Worm (Caenorhabditis elegans) whole organism, young adult: ENCODE results near the gene C34D1.4.
A peak's percentile ranks its signal among the peaks of the same experiment; 100 is the strongest.

Experiments used
- B0035.1 ChIP-seq: sonication (generic microtip); optimal IDR thresholded peaks from 2 replicates; lab custom pipeline; 2016; ENCODE audit warnings: missing genetic modification characterization, mild to moderate bottlenecking, missing compliant biosample characterization, missing genotype, missing genetic modification reagents
- B0336.3 ChIP-seq: fragments of 200-800 bp; sonication (Bioruptor generic); IDR thresholded peaks from 2 replicates; pipeline ENCODE4 v1.3.6; 2022; ENCODE audit warnings: missing genetic modification characterization, missing compliant biosample characterization
- D2030.7 ChIP-seq: fragments of 200-800 bp; sonication (Bioruptor generic); IDR thresholded peaks from 2 replicates; pipeline ENCODE4 v1.3.6; 2022; ENCODE audit warnings: missing genetic modification reagents, missing genetic modification characterization, missing compliant biosample characterization
- F10E7.11 ChIP-seq: sonication (generic microtip); optimal IDR thresholded peaks from 2 replicates; lab custom pipeline; 2017; ENCODE audit warnings: mild to moderate bottlenecking, missing genetic modification characterization, moderate library complexity, missing compliant biosample characterization
- F22D6.2 ChIP-seq: sonication (generic microtip); optimal IDR thresholded peaks from 2 replicates; lab custom pipeline; 2016; ENCODE audit warnings: mild to moderate bottlenecking, missing genetic modification characterization, missing compliant biosample characterization
- F39B2.1 ChIP-seq: fragments of 200-800 bp; sonication (Bioruptor generic); IDR thresholded peaks from 2 replicates; pipeline ENCODE4 v1.3.6; 2022; ENCODE audit warnings: missing genetic modification reagents, missing genetic modification characterization, missing compliant biosample characterization
- Y53G8AR.9 ChIP-seq: fragments of 200-800 bp; sonication (Bioruptor generic); conservative IDR thresholded peaks from 2 replicates; pipeline ENCODE4 v1.3.6; 2022; ENCODE audit warnings: missing genetic modification reagents, missing genetic modification characterization, missing compliant biosample characterization
- Y56A3A.18 ChIP-seq: fragments of 200-800 bp; sonication (Bioruptor generic); IDR thresholded peaks from 2 replicates; pipeline ENCODE4 v1.3.6; 2022; ENCODE audit warnings: missing genetic modification reagents, missing genetic modification characterization, missing compliant biosample characterization
- Y95B8A.8 ChIP-seq: fragments of 200-800 bp; sonication (Bioruptor generic); IDR thresholded peaks from 2 replicates; pipeline ENCODE4 v1.3.6; 2022; ENCODE audit warnings: missing genetic modification reagents, missing genetic modification characterization, missing compliant biosample characterization
- ZK185.1 ChIP-seq: sonication (generic microtip); optimal IDR thresholded peaks from 2 replicates; lab custom pipeline; 2016; ENCODE audit warnings: mild to moderate bottlenecking, missing genetic modification characterization, missing compliant biosample characterization; ENCODE audit not compliant: poor library complexity, severe bottlenecking
- atf-7 ChIP-seq: sonication (generic microtip); optimal IDR thresholded peaks from 2 replicates; lab custom pipeline; 2017; ENCODE audit warnings: mild to moderate bottlenecking, missing genetic modification characterization, missing compliant biosample characterization
- attf-5 ChIP-seq: fragments of 200-800 bp; sonication (Bioruptor generic); optimal IDR thresholded peaks from 2 replicates; lab custom pipeline; 2018; ENCODE audit warnings: mild to moderate bottlenecking, missing genetic modification characterization, missing compliant biosample characterization
- cebp-1 ChIP-seq, 2 experiments: fragments of 200-800 bp in 1 of 2; sonication (Bioruptor generic) in 1 of 2; sonication (generic microtip) in 1 of 2; IDR thresholded peaks in 1 of 2; optimal IDR thresholded peaks in 1 of 2; 2 replicates each; pipeline versions ENCODE4 v1.3.6 to Lab custom; 2017 to 2022; ENCODE audit warnings: missing compliant biosample characterization in 2 of 2, missing genetic modification characterization in 2 of 2, mild to moderate bottlenecking in 1 of 2, missing genetic modification reagents in 1 of 2, moderate library complexity in 1 of 2
- cebp-2 ChIP-seq: fragments of 200-800 bp; sonication (Bioruptor generic); IDR thresholded peaks from 2 replicates; pipeline ENCODE4 v1.3.6; 2022; ENCODE audit warnings: missing genetic modification characterization, missing compliant biosample characterization
- ceh-27 ChIP-seq: fragments of 200-800 bp; sonication (Bioruptor generic); optimal IDR thresholded peaks from 2 replicates; lab custom pipeline; 2018; ENCODE audit warnings: mild to moderate bottlenecking, missing genetic modification characterization, moderate library complexity, missing compliant biosample characterization
- ceh-40 ChIP-seq: fragments of 200-800 bp; sonication (Bioruptor generic); IDR thresholded peaks from 2 replicates; pipeline ENCODE4 v1.3.6; 2022; ENCODE audit warnings: missing genetic modification characterization, missing compliant biosample characterization
- dpl-1 ChIP-seq: fragments of 150-350 bp; optimal IDR thresholded peaks from 2 replicates; lab custom pipeline; 2014; ENCODE audit warnings: missing biosample characterization, missing genetic modification reagents, missing genetic modification characterization
- egrh-3 ChIP-seq: fragments of 200-800 bp; sonication (Bioruptor generic); IDR thresholded peaks from 2 replicates; pipeline ENCODE4 v1.3.6; 2022; ENCODE audit warnings: missing genetic modification reagents, missing genetic modification characterization, missing compliant biosample characterization
- ets-4 ChIP-seq: fragments of 200-800 bp; sonication (Bioruptor generic); optimal IDR thresholded peaks from 2 replicates; lab custom pipeline; 2018; ENCODE audit warnings: mild to moderate bottlenecking, missing genetic modification characterization, missing compliant biosample characterization
- fkh-3 ChIP-seq: sonication (generic microtip); optimal IDR thresholded peaks from 2 replicates; lab custom pipeline; 2016; ENCODE audit warnings: mild to moderate bottlenecking, missing genetic modification characterization, missing compliant biosample characterization
- gei-17 ChIP-seq: fragments of 200-800 bp; sonication (Bioruptor generic); optimal IDR thresholded peaks from 2 replicates; lab custom pipeline; 2018; ENCODE audit warnings: mild to moderate bottlenecking, missing genetic modification characterization, missing compliant biosample characterization
- hlh-26 ChIP-seq: fragments of 200-800 bp; sonication (Bioruptor generic); conservative IDR thresholded peaks from 2 replicates; pipeline ENCODE4 v1.3.6; 2022; ENCODE audit warnings: missing genetic modification reagents, missing genetic modification characterization, missing compliant biosample characterization
- hmg-1.2 ChIP-seq: fragments of 200-800 bp; sonication (Bioruptor generic); IDR thresholded peaks from 2 replicates; pipeline ENCODE4 v1.3.6; 2022; ENCODE audit warnings: missing genetic modification reagents, missing genetic modification characterization, missing compliant biosample characterization
- hrde-1 ChIP-seq: sonication (generic microtip); optimal IDR thresholded peaks from 2 replicates; lab custom pipeline; 2016; ENCODE audit warnings: missing genetic modification characterization, mild to moderate bottlenecking, missing compliant biosample characterization, moderate library complexity, missing genotype, missing genetic modification reagents, borderline replicate concordance
- lag-1 ChIP-seq: fragments of 200-800 bp; sonication (Bioruptor generic); IDR thresholded peaks from 2 replicates; pipeline ENCODE4 v1.3.6; 2022; ENCODE audit warnings: missing genetic modification reagents, missing genetic modification characterization, missing compliant biosample characterization
- lsy-27 ChIP-seq: sonication (generic microtip); optimal IDR thresholded peaks from 2 replicates; lab custom pipeline; 2017; ENCODE audit warnings: missing genetic modification characterization, mild to moderate bottlenecking, missing compliant biosample characterization, antibody characterized with exemption, missing genotype, borderline replicate concordance; ENCODE audit not compliant: insufficient read depth
- madf-3 ChIP-seq: fragments of 200-800 bp; sonication (Bioruptor generic); IDR thresholded peaks from 2 replicates; pipeline ENCODE4 v1.3.6; 2022; ENCODE audit warnings: missing genetic modification reagents, missing genetic modification characterization, missing compliant biosample characterization
- mel-28 ChIP-seq: sonication (generic microtip); optimal IDR thresholded peaks from 2 replicates; lab custom pipeline; 2016; ENCODE audit warnings: borderline replicate concordance, mild to moderate bottlenecking, missing genetic modification characterization, missing compliant biosample characterization
- nfyb-1 ChIP-seq: fragments of 200-800 bp; sonication (Bioruptor generic); IDR thresholded peaks from 2 replicates; pipeline ENCODE4 v1.3.6; 2022; ENCODE audit warnings: missing genetic modification reagents, missing genetic modification characterization, missing compliant biosample characterization
- nhr-80 ChIP-seq: sonication (generic microtip); optimal IDR thresholded peaks from 2 replicates; lab custom pipeline; 2016; ENCODE audit warnings: missing genetic modification characterization, missing compliant biosample characterization
- rcor-1 ChIP-seq: fragments of 200-800 bp; sonication (Bioruptor generic); IDR thresholded peaks from 2 replicates; pipeline ENCODE4 v1.3.6; 2022; ENCODE audit warnings: missing genetic modification reagents, missing genetic modification characterization, missing compliant biosample characterization
- sdz-38 ChIP-seq: sonication (generic microtip); optimal IDR thresholded peaks from 2 replicates; lab custom pipeline; 2016; ENCODE audit warnings: missing genotype, missing genetic modification characterization, missing compliant biosample characterization
- sptf-2 ChIP-seq: fragments of 200-800 bp; sonication (Bioruptor generic); optimal IDR thresholded peaks from 2 replicates; lab custom pipeline; 2018; ENCODE audit warnings: mild to moderate bottlenecking, missing genetic modification characterization, missing compliant biosample characterization
- tbp1 ChIP-seq: fragments of 200-800 bp; sonication (Bioruptor generic); optimal IDR thresholded peaks from 2 replicates; lab custom pipeline; 2018; ENCODE audit warnings: mild to moderate bottlenecking, missing genetic modification characterization, missing compliant biosample characterization
- tlf-1 ChIP-seq: fragments of 200-800 bp; sonication (Bioruptor generic); optimal IDR thresholded peaks from 2 replicates; lab custom pipeline; 2018; ENCODE audit warnings: mild to moderate bottlenecking, missing genetic modification characterization, missing compliant biosample characterization
- unc-62 ChIP-seq: fragments of 150-350 bp; optimal IDR thresholded peaks from 2 replicates; lab custom pipeline; 2014; ENCODE audit warnings: missing biosample characterization, missing genetic modification reagents, missing genetic modification characterization
- xnd-1 ChIP-seq: sonication (generic microtip); optimal IDR thresholded peaks from 2 replicates; lab custom pipeline; 2016; ENCODE audit warnings: missing genotype, missing genetic modification reagents, missing genetic modification characterization, missing compliant biosample characterization
- ztf-18 ChIP-seq: sonication (generic microtip); optimal IDR thresholded peaks from 2 replicates; lab custom pipeline; 2016; ENCODE audit warnings: missing genotype, mild to moderate bottlenecking, missing genetic modification characterization, missing compliant biosample characterization
- ztf-22 ChIP-seq: fragments of 200-800 bp; sonication (Bioruptor generic); optimal IDR thresholded peaks from 2 replicates; lab custom pipeline; 2018; ENCODE audit warnings: mild to moderate bottlenecking, missing genetic modification characterization, moderate library complexity, missing compliant biosample characterization
- ztf-25 ChIP-seq: fragments of 200-800 bp; sonication (Bioruptor generic); IDR thresholded peaks from 2 replicates; pipeline ENCODE4 v1.3.6; 2022; ENCODE audit warnings: missing genetic modification reagents, missing genetic modification characterization, missing compliant biosample characterization
- ztf-3 ChIP-seq: fragments of 200-800 bp; sonication (Bioruptor generic); optimal IDR thresholded peaks from 2 replicates; lab custom pipeline; 2018; ENCODE audit warnings: mild to moderate bottlenecking, missing genetic modification characterization, missing compliant biosample characterization

The C34D1.4 gene

ce11 chrV:13275959-13276358 lies 16.8 kb upstream of the C34D1.4 start, which contains the start of gene F32F2.4:
Gene F32F2.4, plus strand, starts transcription at chrV:13276259.
- no peak for TF ChIP-seq ztf-25 (GFP tag; lab: Robert Waterston, UW)
- no peak for TF ChIP-seq B0035.1 (tag; lab: Kevin White, UChicago)
- no peak for TF ChIP-seq nhr-80 (tag; lab: Kevin White, UChicago)
- TF ChIP-seq egrh-3 (GFP tag; lab: Robert Waterston, UW) = no peak
- TF ChIP-seq cebp-2 (GFP tag; lab: Robert Waterston, UW) = no peak
- no peak for TF ChIP-seq dpl-1
- TF ChIP-seq cebp-1 (GFP tag; IDR thresholded peaks at IDR 0.05; lab: Robert Waterston, UW) = no peak
- no peak for TF ChIP-seq cebp-1 (tag; optimal IDR thresholded peaks at IDR 0.05; lab: Kevin White, UChicago)
- no peak for TF ChIP-seq B0336.3 (GFP tag; lab: Robert Waterston, UW)
- no peak for TF ChIP-seq lsy-27 (tag; lab: Kevin White, UChicago)
- TF ChIP-seq hmg-1.2 (GFP tag; lab: Robert Waterston, UW) = no peak
- TF ChIP-seq nfyb-1 (GFP tag; lab: Robert Waterston, UW) = no peak
- no peak for TF ChIP-seq ceh-40 (GFP tag; lab: Robert Waterston, UW)
- TF ChIP-seq tlf-1 (GFP tag; lab: Kevin White, UChicago) = no peak
- no peak for TF ChIP-seq madf-3 (GFP tag; lab: Robert Waterston, UW)
- TF ChIP-seq Y56A3A.18 = no peak
- TF ChIP-seq F22D6.2 = no peak
- no peak for TF ChIP-seq ceh-27 (GFP tag; lab: Kevin White, UChicago)
- TF ChIP-seq attf-5 (GFP tag; lab: Kevin White, UChicago) = no peak
- no peak for TF ChIP-seq hlh-26 (GFP tag; lab: Robert Waterston, UW)

ce11 chrV:13274615-13275014 lies 15.5 kb upstream of the C34D1.4 start:
- TF ChIP-seq tbp1 (GFP tag; lab: Kevin White, UChicago) (no peak), nfyb-1 (GFP tag; lab: Robert Waterston, UW) (0 out of 2 replicates have a peak, but pooled peaks have one; percentile 37), gei-17 (GFP tag; lab: Kevin White, UChicago) (no peak), cebp-1 (GFP tag; IDR thresholded peaks at IDR 0.05; lab: Robert Waterston, UW) (no peak), cebp-1 (tag; optimal IDR thresholded peaks at IDR 0.05; lab: Kevin White, UChicago) (peak; percentile 18), hrde-1 (no peak), ztf-3 (GFP tag; lab: Kevin White, UChicago) (no peak), Y95B8A.8 (GFP tag; lab: Robert Waterston, UW) (no peak), sdz-38 (tag; lab: Kevin White, UChicago) (no peak), nhr-80 (tag; lab: Kevin White, UChicago) (peak; percentile 56), F10E7.11 (tag; lab: Kevin White, UChicago) (no peak)

ce11 chrV:13273302-13273701 lies 14.2 kb upstream of the C34D1.4 start:
- no peak for TF ChIP-seq unc-62 (GFP tag; lab: Kevin White, UChicago)
- no peak for TF ChIP-seq xnd-1
- TF ChIP-seq Y53G8AR.9 (GFP tag; lab: Robert Waterston, UW) = no peak
- no peak for TF ChIP-seq dpl-1
- no peak for TF ChIP-seq lag-1 (GFP tag; lab: Robert Waterston, UW)
- TF ChIP-seq ets-4 (GFP tag; lab: Kevin White, UChicago) = no peak
- TF ChIP-seq D2030.7 = no peak
- no peak for TF ChIP-seq tbp1 (GFP tag; lab: Kevin White, UChicago)

- no peak for TF ChIP-seq B0035.1 (tag; lab: Kevin White, UChicago)
- no peak for TF ChIP-seq rcor-1 (GFP tag; lab: Robert Waterston, UW)
- no peak for TF ChIP-seq F39B2.1
- no peak for TF ChIP-seq ztf-18
- no peak for TF ChIP-seq fkh-3
- no peak for TF ChIP-seq nhr-80 (tag; lab: Kevin White, UChicago)
- TF ChIP-seq hlh-26 (GFP tag; lab: Robert Waterston, UW) = no peak
- TF ChIP-seq ceh-27 (GFP tag; lab: Kevin White, UChicago) = no peak
- no peak for TF ChIP-seq sptf-2 (GFP tag; lab: Kevin White, UChicago)
- no peak for TF ChIP-seq mel-28 (tag; lab: Kevin White, UChicago)
- TF ChIP-seq Y53G8AR.9 (GFP tag; lab: Robert Waterston, UW) = no peak
- no peak for TF ChIP-seq atf-7 (tag; lab: Kevin White, UChicago)
- no peak for TF ChIP-seq ztf-22 (GFP tag; lab: Kevin White, UChicago)
- TF ChIP-seq ZK185.1 (tag; lab: Kevin White, UChicago) = no peak
Measured at ce11 chrV:13272275-13272674, 13.2 kb upstream of the C34D1.4 start.
